Worm (Caenorhabditis elegans) whole organism, L4 larva: ENCODE measurements around the gene clec-196.

Source experiments
- Y75B8A.6 ChIP-seq: fragments of 200-800 bp; sonication (Bioruptor generic); IDR thresholded peaks from 2 replicates; pipeline ENCODE4 v1.3.6; 2022; ENCODE audit warnings: missing genetic modification reagents, missing genetic modification characterization, missing compliant biosample characterization
- nhr-25 ChIP-seq: sonication (generic microtip); optimal IDR thresholded peaks from 2 replicates; lab custom pipeline; 2017; ENCODE audit warnings: missing genetic modification characterization, mild to moderate bottlenecking, missing compliant biosample characterization, antibody characterized with exemption, moderate library complexity, borderline replicate concordance; ENCODE audit not compliant: insufficient read depth

ce11 chrIV:17263714-17264113, 13.0 kb upstream of the clec-196 start:
- TF ChIP-seq nhr-25 (tag; lab: Kevin White, UChicago) (no peak), Y75B8A.6 (GFP tag; lab: Robert Waterston, UW) (no peak)
